Worm (Caenorhabditis elegans) whole organism, late embryonic: ENCODE data around the gene ivd-1.

Experiments
- C38D4.7 ChIP-seq: fragments of 200-800 bp; sonication (Bioruptor generic); optimal IDR thresholded peaks from 2 replicates; lab custom pipeline; 2018; ENCODE audit warnings: mild to moderate bottlenecking, missing genetic modification characterization, moderate library complexity, missing compliant biosample characterization
- ahr-1 ChIP-seq: sonication (generic microtip); optimal IDR thresholded peaks from 2 replicates; lab custom pipeline; 2016; ENCODE audit warnings: missing genetic modification characterization, missing compliant biosample characterization
- fkh-10 ChIP-seq: fragments of 150-350 bp; optimal IDR thresholded peaks from 2 replicates; lab custom pipeline; 2014; ENCODE audit warnings: missing biosample characterization, missing genetic modification reagents, missing genetic modification characterization
- gmeb-2 ChIP-seq: sonication (generic microtip); optimal IDR thresholded peaks from 2 replicates; lab custom pipeline; 2016; ENCODE audit warnings: missing genetic modification characterization, inconsistent platforms, missing compliant biosample characterization
- hlh-30 ChIP-seq: sonication (generic microtip); optimal IDR thresholded peaks from 2 replicates; lab custom pipeline; 2017; ENCODE audit warnings: antibody characterized with exemption, missing genetic modification characterization, missing compliant biosample characterization; ENCODE audit not compliant: insufficient read depth
- nhr-11 ChIP-seq: fragments of 150-350 bp; optimal IDR thresholded peaks from 2 replicates; lab custom pipeline; 2014; ENCODE audit warnings: missing biosample characterization, missing genetic modification characterization
- pag-3 ChIP-seq: sonication (generic microtip); optimal IDR thresholded peaks from 2 replicates; lab custom pipeline; 2016; ENCODE audit warnings: missing compliant biosample characterization, missing genetic modification characterization, borderline replicate concordance
- pha-2 ChIP-seq: sonication (generic microtip); optimal IDR thresholded peaks from 2 replicates; lab custom pipeline; 2017; ENCODE audit warnings: mild to moderate bottlenecking, missing genetic modification characterization, missing compliant biosample characterization
- tbx-7 ChIP-seq: sonication (generic microtip); optimal IDR thresholded peaks from 2 replicates; lab custom pipeline; 2016; ENCODE audit warnings: missing genotype, missing genetic modification characterization, missing compliant biosample characterization
- unc-86 ChIP-seq: sonication (generic microtip); optimal IDR thresholded peaks from 2 replicates; lab custom pipeline; 2016; ENCODE audit warnings: missing genetic modification characterization, missing compliant biosample characterization

- TF ChIP-seq ahr-1 (tag; lab: Kevin White, UChicago) (no peak), hlh-30 (tag; lab: Kevin White, UChicago) (no peak), pha-2 (tag; lab: Kevin White, UChicago) (no peak), fkh-10 (GFP tag; lab: Kevin White, UChicago) (no peak), pag-3 (tag; lab: Kevin White, UChicago) (no peak), unc-86 (tag; lab: Kevin White, UChicago) (no peak), gmeb-2 (tag; lab: Kevin White, UChicago) (no peak), nhr-11 (tag; lab: Kevin White, UChicago) (no peak), tbx-7 (no peak), C38D4.7 (GFP tag; lab: Kevin White, UChicago) (no peak)
These were observed 43.1 kb upstream of the ivd-1 start for ce11 chrIV:5131781-5132180.
